Fruit fly (Drosophila melanogaster): ENCODE results near the gene Ttc1.

The Ttc1 gene

dm6 chr3R:16449187-16449973 lies 6.6 kb upstream of the Ttc1 start (continued):
- TF ChIP-seq ranshi (GFP tag; IDR thresholded peaks at IDR 0.05), result peak; percentile 95; the same call in 1 of the 2 replicates
- TF ChIP-seq CG30020 (tag; optimal IDR thresholded peaks at IDR 0.05), result peak; percentile 76
- peak; percentile 84 for TF ChIP-seq CG17612 (GFP tag; IDR thresholded peaks at IDR 0.05)
- peak; percentile 96 for TF ChIP-seq CG7839 (tag; optimal IDR thresholded peaks at IDR 0.05)
- peak; percentile 85 for TF ChIP-seq CG18476 (GFP tag; optimal IDR thresholded peaks at IDR 0.05)
- peak; percentile 96 for TF ChIP-seq dmrt11E (tag; optimal IDR thresholded peaks at IDR 0.05)
- peak; percentile 82 for TF ChIP-seq HmgD (GFP tag; optimal IDR thresholded peaks at IDR 0.05)
- TF ChIP-seq pb (GFP tag; optimal IDR thresholded peaks at IDR 0.05), result peak; percentile 86
- TF ChIP-seq klu (GFP tag; IDR thresholded peaks at IDR 0.05), result peak; percentile 77
- TF ChIP-seq pum (GFP tag; optimal IDR thresholded peaks at IDR 0.05), result peak; percentile 96
- peak; percentile 90 for TF ChIP-seq ap (GFP tag; IDR thresholded peaks at IDR 0.05)
- peak; percentile 89 for TF ChIP-seq CG6654 (GFP tag; optimal IDR thresholded peaks at IDR 0.05)
- peak; percentile 97 for TF ChIP-seq nerfin-1 (tag; optimal IDR thresholded peaks at IDR 0.05)
- TF ChIP-seq CG11456 (GFP tag; IDR thresholded peaks at IDR 0.05), result peak; percentile 95
- peak; percentile 91 for TF ChIP-seq esg (GFP tag; conservative IDR thresholded peaks at IDR 0.05)
- TF ChIP-seq CG7963 (GFP tag; IDR thresholded peaks at IDR 0.05; ENCODE audit: partially characterized antibody), result peak; percentile 67
- TF ChIP-seq Rx (GFP tag; IDR thresholded peaks at IDR 0.05), result peak; percentile 95
- peak; percentile 97 for TF ChIP-seq CG17359 (tag; optimal IDR thresholded peaks at IDR 0.05)
- TF ChIP-seq disco-r (GFP tag; optimal IDR thresholded peaks at IDR 0.05), result peak; percentile 80
- TF ChIP-seq CG6854 (GFP tag; optimal IDR thresholded peaks at IDR 0.05), result peak; percentile 47
- peak; percentile 93 for TF ChIP-seq jing (GFP tag; optimal IDR thresholded peaks at IDR 0.05)
- peak; percentile 99 for TF ChIP-seq zfh1 (GFP tag; IDR thresholded peaks at IDR 0.05)
- peak; percentile 86 for TF ChIP-seq Fer2 (tag; optimal IDR thresholded peaks at IDR 0.05)
- peak; percentile 43 for TF ChIP-seq slou (GFP tag; optimal IDR thresholded peaks at IDR 0.05)
- TF ChIP-seq Trl (optimal IDR thresholded peaks at IDR 0.05), result peak; percentile 65 to 87
- peak; percentile 81 for TF ChIP-seq Trl (GFP tag; optimal IDR thresholded peaks at IDR 0.05)
- TF ChIP-seq Bgb (GFP tag; IDR thresholded peaks at IDR 0.05; ENCODE audit: partially characterized antibody), result peak; percentile 68
- TF ChIP-seq Scr (GFP tag; IDR thresholded peaks at IDR 0.05; ENCODE audit: partially characterized antibody), result 0 out of 2 replicates have a peak, but pooled peaks have one; percentile 15
- peak; percentile 65; the same call in 1 of the 2 replicates for TF ChIP-seq inv (GFP tag; IDR thresholded peaks at IDR 0.05; ENCODE audit: partially characterized antibody)
- TF ChIP-seq sens (GFP tag), result peak; percentile 99
- TF ChIP-seq NfI (GFP tag; optimal IDR thresholded peaks at IDR 0.05), result peak; percentile 91
- TF ChIP-seq z (GFP tag; IDR thresholded peaks at IDR 0.05), result peak; percentile 90
- no peak for TF ChIP-seq pan (optimal IDR thresholded peaks at IDR 0.05)
- TF ChIP-seq pan (GFP tag; optimal IDR thresholded peaks at IDR 0.05 in 1 of 2, IDR thresholded peaks at IDR 0.05 in 1 of 2), result peak in 1 of 2 experiments; percentile 92
- TF ChIP-seq Vsx1 (GFP tag; optimal IDR thresholded peaks at IDR 0.05), result peak; percentile 26
- no peak for TF ChIP-seq corto (GFP tag; optimal IDR thresholded peaks at IDR 0.05)
- peak in 1 of 2 experiments; percentile 88 for TF ChIP-seq Eip74EF (GFP tag; optimal IDR thresholded peaks at IDR 0.05)
- no peak for TF ChIP-seq Dp (GFP tag; optimal IDR thresholded peaks at IDR 0.05)
- peak; percentile 73 for TF ChIP-seq CG10543 (GFP tag; optimal IDR thresholded peaks at IDR 0.05)
- TF ChIP-seq fd3F (GFP tag; optimal IDR thresholded peaks at IDR 0.05), result peak; percentile 73
- peak; percentile 46 for TF ChIP-seq mirr (GFP tag; optimal IDR thresholded peaks at IDR 0.05)
- TF ChIP-seq Dip2 (GFP tag; IDR thresholded peaks at IDR 0.05), result peak; percentile 62
- peak; percentile 97 for TF ChIP-seq CG10979 (tag; optimal IDR thresholded peaks at IDR 0.05)
- TF ChIP-seq vvl (GFP tag; IDR thresholded peaks at IDR 0.05), result peak; percentile 97
- peak; percentile 64 for TF ChIP-seq CG3163 (GFP tag; optimal IDR thresholded peaks at IDR 0.05)
- 0 out of 3 replicates have a peak, but pooled peaks have one; percentile 34 for TF ChIP-seq zen2 (GFP tag; IDR thresholded peaks at IDR 0.05; ENCODE audit: partially characterized antibody)
- TF ChIP-seq vnd (GFP tag; IDR thresholded peaks at IDR 0.05; ENCODE audit: partially characterized antibody), result peak; percentile 12; the same call in 1 of the 3 replicates
- TF ChIP-seq CG12744 (GFP tag; optimal IDR thresholded peaks at IDR 0.05), result peak; percentile 75

All from whole organism, embryonic.